Fruit fly (Drosophila melanogaster) whole organism, adult: ENCODE measurements around the gene Npc2b.

Experiments
- CG11617 ChIP-seq: fragments of 200-800 bp; sonication (Bioruptor generic); optimal IDR thresholded peaks from 2 replicates; lab custom pipeline; 2017; ENCODE audit warnings: mild to moderate bottlenecking, missing biosample characterization, missing genetic modification reagents, missing genetic modification characterization
- CG12768 ChIP-seq: fragments of 200-800 bp; sonication (Bioruptor generic); optimal IDR thresholded peaks from 2 replicates; lab custom pipeline; 2017; ENCODE audit warnings: missing biosample characterization, missing genetic modification characterization, mild to moderate bottlenecking, moderate library complexity, missing genetic modification reagents
- CG14711 ChIP-seq: fragments of 200-800 bp; sonication (Bioruptor generic); optimal IDR thresholded peaks from 2 replicates; lab custom pipeline; 2018; ENCODE audit warnings: missing biosample characterization, mild to moderate bottlenecking, missing genetic modification characterization, moderate library complexity
- CG1620 ChIP-seq: fragments of 200-800 bp; sonication (Bioruptor generic); optimal IDR thresholded peaks from 2 replicates; lab custom pipeline; 2016; ENCODE audit warnings: missing biosample characterization, missing genetic modification characterization
- CG33017 ChIP-seq: fragments of 200-800 bp; sonication (Bioruptor generic); optimal IDR thresholded peaks from 2 replicates; lab custom pipeline; 2018; ENCODE audit warnings: missing biosample characterization, mild to moderate bottlenecking, missing genetic modification characterization, moderate library complexity
- CG5204 ChIP-seq: fragments of 200-800 bp; sonication (Bioruptor generic); optimal IDR thresholded peaks from 2 replicates; lab custom pipeline; 2016; ENCODE audit warnings: missing biosample characterization, missing genetic modification characterization
- CG7045 ChIP-seq: fragments of 200-800 bp; sonication (Bioruptor generic); optimal IDR thresholded peaks from 2 replicates; lab custom pipeline; 2017; ENCODE audit warnings: missing biosample characterization, mild to moderate bottlenecking, missing genetic modification characterization
- CG7101 ChIP-seq: fragments of 200-800 bp; sonication (Bioruptor generic); optimal IDR thresholded peaks from 2 replicates; lab custom pipeline; 2018; ENCODE audit warnings: missing biosample characterization, mild to moderate bottlenecking, missing genetic modification characterization, moderate library complexity
- Clk ChIP-seq: fragments of 200-800 bp; sonication (Bioruptor generic); optimal IDR thresholded peaks from 2 replicates; lab custom pipeline; 2017; ENCODE audit warnings: missing biosample characterization, missing genetic modification characterization
- Crg-1 ChIP-seq: fragments of 200-800 bp; sonication (Bioruptor generic); optimal IDR thresholded peaks from 2 replicates; lab custom pipeline; 2016; ENCODE audit warnings: missing biosample characterization, missing genetic modification characterization
- Hr96 ChIP-seq: fragments of 200-800 bp; sonication (Bioruptor generic); optimal IDR thresholded peaks from 2 replicates; lab custom pipeline; 2016; ENCODE audit warnings: missing biosample characterization, missing genetic modification characterization
- Mnt ChIP-seq: fragments of 200-800 bp; sonication (Bioruptor generic); optimal IDR thresholded peaks from 2 replicates; lab custom pipeline; 2016; ENCODE audit warnings: missing biosample characterization, mild to moderate bottlenecking, missing genetic modification characterization
- bab1 ChIP-seq: fragments of 200-800 bp; sonication (Bioruptor generic); optimal IDR thresholded peaks from 3 replicates; lab custom pipeline; 2019; ENCODE audit warnings: missing biosample characterization, mild to moderate bottlenecking, missing genetic modification characterization, moderate library complexity
- cic ChIP-seq: fragments of 200-800 bp; sonication (Bioruptor generic); optimal IDR thresholded peaks from 2 replicates; lab custom pipeline; 2017; ENCODE audit warnings: missing biosample characterization, mild to moderate bottlenecking, missing genetic modification characterization, moderate library complexity
- cnc ChIP-seq, 2 experiments: fragments of >200 bp; optimal IDR thresholded peaks; 2 replicates each; lab custom pipeline; 2017
- kay ChIP-seq: fragments of 200-800 bp; sonication (Bioruptor generic); peaks from one replicate; lab custom pipeline; 2016; ENCODE audit warnings: missing biosample characterization, missing genetic modification characterization, borderline replicate concordance
- ovo ChIP-seq: fragments of 200-800 bp; sonication (Bioruptor generic); optimal IDR thresholded peaks from 2 replicates; lab custom pipeline; 2016; ENCODE audit warnings: missing biosample characterization, missing genetic modification characterization
- pad ChIP-seq: fragments of 200-800 bp; sonication (Bioruptor generic); optimal IDR thresholded peaks from 3 replicates; lab custom pipeline; 2017; ENCODE audit warnings: missing biosample characterization, missing genetic modification characterization, mild to moderate bottlenecking, moderate library complexity, missing genetic modification reagents
- tj ChIP-seq: fragments of 200-800 bp; sonication (Bioruptor generic); optimal IDR thresholded peaks from 3 replicates; lab custom pipeline; 2017; ENCODE audit warnings: missing biosample characterization, mild to moderate bottlenecking, missing genetic modification characterization, moderate library complexity
- toe ChIP-seq: fragments of 200-800 bp; sonication (Bioruptor generic); optimal IDR thresholded peaks from 2 replicates; lab custom pipeline; 2016; ENCODE audit warnings: missing biosample characterization, missing genetic modification characterization

The Npc2b gene

dm6 chr3R:14050556-14051170 is 38.7 kb upstream of the Npc2b start:
- no peak for TF ChIP-seq cnc (optimal IDR thresholded peaks at IDR 0.05; lab: Kevin White, UChicago)
- TF ChIP-seq CG11617 = no peak
- TF ChIP-seq CG5204 (GFP tag; lab: Kevin White, UChicago) = no peak
- TF ChIP-seq CG7045 (GFP tag; lab: Kevin White, UChicago) = no peak
- TF ChIP-seq Clk (GFP tag; lab: Kevin White, UChicago) = no peak
- no peak for TF ChIP-seq CG33017 (tag; lab: Kevin White, UChicago)
- no peak for TF ChIP-seq pad (GFP tag; lab: Kevin White, UChicago)
- no peak for TF ChIP-seq Mnt (GFP tag; lab: Kevin White, UChicago)
- TF ChIP-seq toe = no peak
- TF ChIP-seq CG7101 (tag; lab: Kevin White, UChicago) = no peak
- TF ChIP-seq CG12768 (GFP tag; lab: Kevin White, UChicago) = no peak
- TF ChIP-seq kay = no peak
- TF ChIP-seq Crg-1 = no peak

- peak; percentile 92 for TF ChIP-seq tj (GFP tag; lab: Kevin White, UChicago)
- no peak for TF ChIP-seq CG7045 (GFP tag; lab: Kevin White, UChicago)
- TF ChIP-seq CG14711 (tag; lab: Kevin White, UChicago) = no peak
- no peak for TF ChIP-seq toe
- TF ChIP-seq cnc (optimal IDR thresholded peaks at IDR 0.05; lab: Kevin White, UChicago) = no peak
- TF ChIP-seq bab1 = peak; percentile 16
- TF ChIP-seq Mnt (GFP tag; lab: Kevin White, UChicago) = peak; percentile 97
- peak; percentile 97 for TF ChIP-seq kay
- peak; percentile 50 for TF ChIP-seq CG12768 (GFP tag; lab: Kevin White, UChicago)
- TF ChIP-seq ovo (GFP tag; lab: Kevin White, UChicago) = no peak
- TF ChIP-seq CG7101 (tag; lab: Kevin White, UChicago) = peak; percentile 17
- TF ChIP-seq CG11617 = peak; percentile 3
- no peak for TF ChIP-seq Crg-1
- no peak for TF ChIP-seq Clk (GFP tag; lab: Kevin White, UChicago)
- peak; percentile 6 for TF ChIP-seq pad (GFP tag; lab: Kevin White, UChicago)
- no peak for TF ChIP-seq CG5204 (GFP tag; lab: Kevin White, UChicago)
- peak; percentile 33 for TF ChIP-seq CG33017 (tag; lab: Kevin White, UChicago)
- TF ChIP-seq Hr96 (GFP tag; lab: Kevin White, UChicago) = peak; percentile 47
- peak; percentile 99 for TF ChIP-seq cic (GFP tag; lab: Kevin White, UChicago)
- no peak for TF ChIP-seq CG1620 (GFP tag; lab: Kevin White, UChicago)
These were observed 37.9 kb upstream of the Npc2b start for dm6 chr3R:14051391-14051852.

- TF ChIP-seq CG1620 (GFP tag; lab: Kevin White, UChicago) (no peak), CG11617 (peak; percentile 58), CG12768 (GFP tag; lab: Kevin White, UChicago) (peak; percentile 66), Mnt (GFP tag; lab: Kevin White, UChicago) (peak; percentile 81), CG7045 (GFP tag; lab: Kevin White, UChicago) (peak; percentile 84), tj (GFP tag; lab: Kevin White, UChicago) (no peak), Hr96 (GFP tag; lab: Kevin White, UChicago) (peak; percentile 71), CG14711 (tag; lab: Kevin White, UChicago) (peak; percentile 61), bab1 (no peak), pad (GFP tag; lab: Kevin White, UChicago) (peak; percentile 49), ovo (GFP tag; lab: Kevin White, UChicago) (no peak), cic (GFP tag; lab: Kevin White, UChicago) (no peak), Clk (GFP tag; lab: Kevin White, UChicago) (peak; percentile 24), CG5204 (GFP tag; lab: Kevin White, UChicago) (peak; percentile 83), Crg-1 (peak; percentile 14), cnc (optimal IDR thresholded peaks at IDR 0.05; lab: Kevin White, UChicago) (no peak), kay (peak; percentile 6), CG33017 (tag; lab: Kevin White, UChicago) (peak; percentile 74), toe (peak; percentile 62), CG7101 (tag; lab: Kevin White, UChicago) (peak; percentile 75)
These were observed 36.9 kb upstream of the Npc2b start for dm6 chr3R:14052182-14053036.

dm6 chr3R:14053037-14053808 is 36.1 kb upstream of the Npc2b start:
- TF ChIP-seq CG7045 (GFP tag; lab: Kevin White, UChicago) (peak; percentile 95), Clk (GFP tag; lab: Kevin White, UChicago) (peak; percentile 82), tj (GFP tag; lab: Kevin White, UChicago) (peak; percentile 63), CG11617 (peak; percentile 85), cic (GFP tag; lab: Kevin White, UChicago) (peak; percentile 88), CG33017 (tag; lab: Kevin White, UChicago) (peak; percentile 94), kay (peak; percentile 91), CG1620 (GFP tag; lab: Kevin White, UChicago) (no peak), CG14711 (tag; lab: Kevin White, UChicago) (peak; percentile 89), Mnt (GFP tag; lab: Kevin White, UChicago) (peak; percentile 53), ovo (GFP tag; lab: Kevin White, UChicago) (peak; percentile 76), toe (peak; percentile 63), Crg-1 (peak; percentile 33), Hr96 (GFP tag; lab: Kevin White, UChicago) (peak; percentile 58), CG7101 (tag; lab: Kevin White, UChicago) (peak; percentile 94), CG5204 (GFP tag; lab: Kevin White, UChicago) (peak; percentile 70), cnc (optimal IDR thresholded peaks at IDR 0.05; lab: Kevin White, UChicago) (no peak), bab1 (peak; percentile 30), CG12768 (GFP tag; lab: Kevin White, UChicago) (peak; percentile 92), pad (GFP tag; lab: Kevin White, UChicago) (peak; percentile 79)
